Fruit fly (Drosophila melanogaster): ENCODE data around the gene CG33229.
A peak's percentile ranks its signal among the peaks of the same experiment; 100 is the strongest.

- TF ChIP-seq CG33017 (tag; optimal IDR thresholded peaks at IDR 0.05) = no peak
- TF ChIP-seq CG7045 (GFP tag; optimal IDR thresholded peaks at IDR 0.05) = peak; percentile 6
- no peak for TF ChIP-seq kay (GFP tag; ENCODE audit: borderline replicate concordance)
- TF ChIP-seq toe (GFP tag; optimal IDR thresholded peaks at IDR 0.05) = no peak
- no peak for TF ChIP-seq CG5204 (GFP tag; optimal IDR thresholded peaks at IDR 0.05)
- TF ChIP-seq CG14711 (tag; optimal IDR thresholded peaks at IDR 0.05) = no peak
- TF ChIP-seq CG11617 (GFP tag; optimal IDR thresholded peaks at IDR 0.05) = peak; percentile 25
These were observed 626 bp downstream of the CG33229 start for dm6 chr3L:224004-224951.

All from whole organism, adult.